Fruit fly (Drosophila melanogaster) whole organism, wandering third instar larva: ENCODE results near the gene CG42578.

Experiments
- Vsx2 ChIP-seq: fragments of 200-300, 225-300 bp; sonication (Bioruptor generic); optimal IDR thresholded peaks from 2 replicates; lab custom pipeline; 2018; ENCODE audit warnings: missing biosample characterization, missing genetic modification characterization; ENCODE audit not compliant: partially characterized antibody
- jim ChIP-seq: fragments of 175-275, 200-325 bp; sonication (Bioruptor generic); optimal IDR thresholded peaks from 2 replicates; lab custom pipeline; 2016; ENCODE audit warnings: missing biosample characterization, mild to moderate bottlenecking, missing genetic modification characterization
- lola ChIP-seq: fragments of >200 bp; optimal IDR thresholded peaks from 2 replicates; lab custom pipeline; 2017; ENCODE audit warnings: missing biosample characterization, missing genetic modification characterization

dm6 chrX:20482790-20483564 lies 36.8 kb downstream of the CG42578 start:
- TF ChIP-seq Vsx2 (GFP tag; lab: Kevin White, UChicago) (no peak), jim (GFP tag; lab: Kevin White, UChicago) (no peak), lola (no peak)
